Fruit fly (Drosophila melanogaster) whole organism, adult: ENCODE data around the gene Hpf1.

Source experiments
- CG11617 ChIP-seq: fragments of 200-800 bp; sonication (Bioruptor generic); optimal IDR thresholded peaks from 2 replicates; lab custom pipeline; 2017; ENCODE audit warnings: mild to moderate bottlenecking, missing biosample characterization, missing genetic modification reagents, missing genetic modification characterization
- CG12768 ChIP-seq: fragments of 200-800 bp; sonication (Bioruptor generic); optimal IDR thresholded peaks from 2 replicates; lab custom pipeline; 2017; ENCODE audit warnings: missing biosample characterization, missing genetic modification characterization, mild to moderate bottlenecking, moderate library complexity, missing genetic modification reagents
- CG14711 ChIP-seq: fragments of 200-800 bp; sonication (Bioruptor generic); optimal IDR thresholded peaks from 2 replicates; lab custom pipeline; 2018; ENCODE audit warnings: missing biosample characterization, mild to moderate bottlenecking, missing genetic modification characterization, moderate library complexity
- CG1620 ChIP-seq: fragments of 200-800 bp; sonication (Bioruptor generic); optimal IDR thresholded peaks from 2 replicates; lab custom pipeline; 2016; ENCODE audit warnings: missing biosample characterization, missing genetic modification characterization
- CG33017 ChIP-seq: fragments of 200-800 bp; sonication (Bioruptor generic); optimal IDR thresholded peaks from 2 replicates; lab custom pipeline; 2018; ENCODE audit warnings: missing biosample characterization, mild to moderate bottlenecking, missing genetic modification characterization, moderate library complexity
- CG5204 ChIP-seq: fragments of 200-800 bp; sonication (Bioruptor generic); optimal IDR thresholded peaks from 2 replicates; lab custom pipeline; 2016; ENCODE audit warnings: missing biosample characterization, missing genetic modification characterization
- CG7045 ChIP-seq: fragments of 200-800 bp; sonication (Bioruptor generic); optimal IDR thresholded peaks from 2 replicates; lab custom pipeline; 2017; ENCODE audit warnings: missing biosample characterization, mild to moderate bottlenecking, missing genetic modification characterization
- CG7101 ChIP-seq: fragments of 200-800 bp; sonication (Bioruptor generic); optimal IDR thresholded peaks from 2 replicates; lab custom pipeline; 2018; ENCODE audit warnings: missing biosample characterization, mild to moderate bottlenecking, missing genetic modification characterization, moderate library complexity
- Clk ChIP-seq: fragments of 200-800 bp; sonication (Bioruptor generic); optimal IDR thresholded peaks from 2 replicates; lab custom pipeline; 2017; ENCODE audit warnings: missing biosample characterization, missing genetic modification characterization
- Crg-1 ChIP-seq: fragments of 200-800 bp; sonication (Bioruptor generic); optimal IDR thresholded peaks from 2 replicates; lab custom pipeline; 2016; ENCODE audit warnings: missing biosample characterization, missing genetic modification characterization
- Hr96 ChIP-seq: fragments of 200-800 bp; sonication (Bioruptor generic); optimal IDR thresholded peaks from 2 replicates; lab custom pipeline; 2016; ENCODE audit warnings: missing biosample characterization, missing genetic modification characterization
- Mnt ChIP-seq: fragments of 200-800 bp; sonication (Bioruptor generic); optimal IDR thresholded peaks from 2 replicates; lab custom pipeline; 2016; ENCODE audit warnings: missing biosample characterization, mild to moderate bottlenecking, missing genetic modification characterization
- bab1 ChIP-seq: fragments of 200-800 bp; sonication (Bioruptor generic); optimal IDR thresholded peaks from 3 replicates; lab custom pipeline; 2019; ENCODE audit warnings: missing biosample characterization, mild to moderate bottlenecking, missing genetic modification characterization, moderate library complexity
- cic ChIP-seq: fragments of 200-800 bp; sonication (Bioruptor generic); optimal IDR thresholded peaks from 2 replicates; lab custom pipeline; 2017; ENCODE audit warnings: missing biosample characterization, mild to moderate bottlenecking, missing genetic modification characterization, moderate library complexity
- cnc ChIP-seq, 2 experiments: fragments of >200 bp; optimal IDR thresholded peaks; 2 replicates each; lab custom pipeline; 2017
- kay ChIP-seq: fragments of 200-800 bp; sonication (Bioruptor generic); peaks from one replicate; lab custom pipeline; 2016; ENCODE audit warnings: missing biosample characterization, missing genetic modification characterization, borderline replicate concordance
- ovo ChIP-seq: fragments of 200-800 bp; sonication (Bioruptor generic); optimal IDR thresholded peaks from 2 replicates; lab custom pipeline; 2016; ENCODE audit warnings: missing biosample characterization, missing genetic modification characterization
- pad ChIP-seq: fragments of 200-800 bp; sonication (Bioruptor generic); optimal IDR thresholded peaks from 3 replicates; lab custom pipeline; 2017; ENCODE audit warnings: missing biosample characterization, missing genetic modification characterization, mild to moderate bottlenecking, moderate library complexity, missing genetic modification reagents
- tj ChIP-seq: fragments of 200-800 bp; sonication (Bioruptor generic); optimal IDR thresholded peaks from 3 replicates; lab custom pipeline; 2017; ENCODE audit warnings: missing biosample characterization, mild to moderate bottlenecking, missing genetic modification characterization, moderate library complexity
- toe ChIP-seq: fragments of 200-800 bp; sonication (Bioruptor generic); optimal IDR thresholded peaks from 2 replicates; lab custom pipeline; 2016; ENCODE audit warnings: missing biosample characterization, missing genetic modification characterization

The Hpf1 gene

DNA sequence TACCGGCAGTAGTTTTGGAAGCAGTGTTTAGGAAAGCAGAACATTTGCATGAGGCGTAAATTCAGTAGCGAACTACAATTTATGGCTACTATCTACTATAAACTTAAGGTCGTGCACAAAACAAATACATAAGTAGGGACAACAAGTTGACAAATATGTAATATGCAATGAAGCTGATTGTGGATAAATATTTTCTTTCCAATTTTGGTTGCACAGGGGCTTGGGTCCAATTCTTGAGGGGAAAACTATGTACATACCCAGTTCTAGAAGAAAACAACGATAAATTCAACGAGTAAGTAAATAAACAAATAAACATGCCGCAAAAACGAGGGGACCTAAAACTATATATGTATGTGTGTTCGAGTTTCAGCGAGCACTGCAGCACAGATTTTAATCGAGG is 30.7 kb upstream of the Hpf1 start:
- TF ChIP-seq CG12768 (GFP tag; lab: Kevin White, UChicago) (peak; percentile 22), kay (GFP tag; lab: Kevin White, UChicago) (no peak), CG7101 (peak; percentile 64), Hr96 (GFP tag; lab: Kevin White, UChicago) (no peak)

DNA sequence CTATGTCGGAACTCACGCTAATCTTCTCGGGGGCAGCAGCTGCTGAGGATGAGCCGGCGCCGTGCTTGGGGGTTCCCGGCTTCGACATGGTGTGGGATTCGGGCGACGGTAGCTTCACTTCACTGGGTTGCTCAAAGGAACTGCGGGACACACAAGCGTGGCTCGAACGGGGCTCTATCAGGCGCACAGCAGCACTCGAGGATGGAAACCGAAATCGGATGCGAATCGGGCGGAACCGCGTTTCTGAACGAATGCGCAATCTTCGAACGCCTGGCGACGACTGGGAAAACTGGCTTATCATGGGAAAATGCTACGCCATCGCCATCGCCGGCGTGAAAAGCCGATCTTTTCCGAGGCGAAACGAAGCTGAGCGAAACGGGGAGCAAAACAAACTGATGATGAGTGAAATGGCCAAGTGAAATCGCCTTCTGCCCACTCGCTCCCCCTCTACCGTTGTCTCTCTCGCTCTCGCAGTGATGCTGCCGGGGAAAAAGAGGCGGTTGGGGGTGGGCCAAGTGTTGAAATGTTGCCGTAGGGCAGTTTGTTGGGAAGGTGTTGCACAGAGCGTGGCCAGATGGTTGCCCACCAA is 20.0 kb upstream of the Hpf1 start:
- TF ChIP-seq CG1620 (GFP tag; lab: Kevin White, UChicago) (no peak), cnc (optimal IDR thresholded peaks at IDR 0.05; lab: Kevin White, UChicago) (no peak), Crg-1 (GFP tag; lab: Kevin White, UChicago) (no peak), CG5204 (GFP tag; lab: Kevin White, UChicago) (no peak), CG12768 (GFP tag; lab: Kevin White, UChicago) (no peak), CG33017 (tag; lab: Kevin White, UChicago) (no peak), CG7045 (GFP tag; lab: Kevin White, UChicago) (no peak), bab1 (no peak), CG11617 (GFP tag; lab: Kevin White, UChicago) (no peak), toe (no peak), cic (no peak), Clk (GFP tag; lab: Kevin White, UChicago) (no peak), Mnt (no peak), kay (GFP tag; lab: Kevin White, UChicago) (no peak), ovo (GFP tag; lab: Kevin White, UChicago) (no peak), CG14711 (no peak), pad (GFP tag; lab: Kevin White, UChicago) (no peak)

DNA sequence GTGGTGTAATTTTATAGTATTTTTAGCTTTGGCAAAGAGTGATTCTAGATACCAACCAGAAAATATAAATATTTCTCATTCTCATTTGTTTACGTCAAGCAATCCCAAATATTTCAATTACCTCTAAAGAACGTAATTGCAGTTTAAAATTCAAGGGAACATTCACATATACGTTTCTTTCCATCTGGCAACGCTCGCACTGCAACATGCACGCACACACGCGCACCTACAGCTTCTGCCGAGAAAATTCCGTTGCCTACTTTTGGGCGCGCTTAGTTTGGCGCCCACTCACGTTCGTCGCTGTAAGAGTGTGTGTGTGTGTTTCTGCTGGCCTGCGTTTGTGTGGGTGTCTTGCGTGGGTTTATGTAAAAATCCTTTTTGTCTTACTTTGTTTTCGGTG is 19.2 kb upstream of the Hpf1 start:
- no peak for TF ChIP-seq CG7101
- TF ChIP-seq toe = no peak
- peak; percentile 25 for TF ChIP-seq CG12768 (GFP tag; lab: Kevin White, UChicago)
- no peak for TF ChIP-seq cnc (optimal IDR thresholded peaks at IDR 0.05; lab: Kevin White, UChicago)
- TF ChIP-seq Hr96 (GFP tag; lab: Kevin White, UChicago) = no peak
- no peak for TF ChIP-seq ovo (GFP tag; lab: Kevin White, UChicago)
- peak; percentile 28 for TF ChIP-seq CG5204 (GFP tag; lab: Kevin White, UChicago)
- no peak for TF ChIP-seq CG1620 (GFP tag; lab: Kevin White, UChicago)
- TF ChIP-seq kay (GFP tag; lab: Kevin White, UChicago) = no peak
- no peak for TF ChIP-seq Clk (GFP tag; lab: Kevin White, UChicago)
- TF ChIP-seq Crg-1 (GFP tag; lab: Kevin White, UChicago) = no peak
- TF ChIP-seq bab1 = no peak
- TF ChIP-seq CG7045 (GFP tag; lab: Kevin White, UChicago) = no peak
- TF ChIP-seq pad (GFP tag; lab: Kevin White, UChicago) = no peak
- TF ChIP-seq CG11617 (GFP tag; lab: Kevin White, UChicago) = no peak
- no peak for TF ChIP-seq CG33017 (tag; lab: Kevin White, UChicago)
- no peak for TF ChIP-seq CG14711
- no peak for TF ChIP-seq Mnt

DNA sequence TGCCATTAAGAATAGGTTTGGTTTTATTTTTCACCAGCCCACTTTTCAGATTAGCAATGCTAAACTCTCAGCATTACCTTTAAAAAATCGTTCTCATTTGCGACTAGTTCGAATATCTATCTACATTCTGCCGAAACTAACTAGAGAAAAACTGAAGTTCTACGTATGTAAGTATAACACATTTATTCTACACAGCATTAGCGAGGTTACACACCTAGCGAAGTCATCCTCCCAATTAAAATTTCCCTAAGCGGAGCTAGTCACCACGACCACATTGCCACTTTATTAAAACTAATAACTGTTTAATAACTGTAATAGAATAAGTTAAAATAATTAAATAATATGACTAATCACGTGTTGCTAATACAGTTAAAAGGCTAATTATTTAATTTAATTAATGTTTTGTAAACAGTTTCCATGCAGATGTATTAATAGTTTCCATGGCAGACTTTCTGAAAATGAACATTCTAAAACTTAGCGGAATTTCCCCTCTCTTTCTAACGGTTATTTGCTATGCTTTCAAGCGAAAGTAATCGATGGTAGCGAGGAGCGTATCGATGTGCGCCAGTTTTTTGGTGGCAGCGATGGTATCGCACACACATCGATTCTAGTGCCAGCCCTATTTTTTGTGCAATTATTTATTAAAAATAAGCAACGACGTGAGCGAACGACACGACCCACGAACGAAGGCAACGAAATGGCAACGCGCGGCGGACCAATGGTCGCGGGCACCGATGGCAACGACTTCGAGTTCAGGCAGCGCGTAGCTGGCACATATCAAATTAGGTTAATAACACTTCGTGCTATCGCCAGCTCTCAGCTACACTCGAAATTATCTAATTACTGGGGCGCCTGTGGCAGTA is 12.7 kb upstream of the Hpf1 start, which contains the start of gene jagn:
Gene jagn (plus strand): TSS at position 585 of the 863 bp plus-strand sequence.
- peak; percentile 45 for TF ChIP-seq CG11617 (GFP tag; lab: Kevin White, UChicago)
- TF ChIP-seq CG12768 (GFP tag; lab: Kevin White, UChicago) = no peak
- no peak for TF ChIP-seq CG5204 (GFP tag; lab: Kevin White, UChicago)
- TF ChIP-seq pad (GFP tag; lab: Kevin White, UChicago) = peak; percentile 99
- TF ChIP-seq CG14711 = no peak
- TF ChIP-seq CG7101 = peak; percentile 44
- no peak for TF ChIP-seq kay (GFP tag; lab: Kevin White, UChicago)
- peak; percentile 59 for TF ChIP-seq bab1
- peak; percentile 54 for TF ChIP-seq Mnt
- TF ChIP-seq cic = no peak
- peak; percentile 49 for TF ChIP-seq CG7045 (GFP tag; lab: Kevin White, UChicago)
- peak; percentile 96 for TF ChIP-seq ovo (GFP tag; lab: Kevin White, UChicago)
- peak; percentile 29 for TF ChIP-seq Crg-1 (GFP tag; lab: Kevin White, UChicago)
- no peak for TF ChIP-seq CG33017 (tag; lab: Kevin White, UChicago)
- no peak for TF ChIP-seq Clk (GFP tag; lab: Kevin White, UChicago)
- peak; percentile 55 for TF ChIP-seq CG1620 (GFP tag; lab: Kevin White, UChicago)
- peak; percentile 72 for TF ChIP-seq Hr96 (GFP tag; lab: Kevin White, UChicago)
- peak; percentile 83 for TF ChIP-seq toe
- no peak for TF ChIP-seq cnc (optimal IDR thresholded peaks at IDR 0.05; lab: Kevin White, UChicago)
- peak; percentile 28 for TF ChIP-seq tj (GFP tag; lab: Kevin White, UChicago)

DNA sequence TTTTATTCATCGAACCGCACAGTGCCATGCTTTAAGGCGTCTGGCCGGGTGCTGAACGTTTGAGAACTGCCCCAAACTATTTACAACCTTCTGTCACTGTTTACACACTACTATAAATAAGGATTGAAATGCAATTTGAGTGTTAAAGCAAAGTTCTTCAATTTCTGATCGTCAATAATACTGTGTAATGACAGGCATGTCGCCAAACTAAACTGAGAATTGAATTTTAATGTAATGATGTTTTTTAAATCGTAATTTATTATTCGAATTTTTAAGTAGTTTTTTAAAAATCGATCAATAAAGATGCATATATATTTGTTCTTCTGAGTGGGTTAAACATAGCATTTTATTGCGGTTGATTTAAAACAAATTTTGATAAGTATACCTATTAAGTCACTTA is 10.7 kb upstream of the Hpf1 start, which contains the start of gene CG2082:
Gene CG2082 (minus strand): TSS at position 101 of the 400 bp plus-strand sequence.
- TF ChIP-seq CG7101 (no peak), cic (no peak), cnc (optimal IDR thresholded peaks at IDR 0.05; lab: Kevin White, UChicago) (no peak), bab1 (no peak), CG14711 (no peak), CG5204 (GFP tag; lab: Kevin White, UChicago) (no peak), Crg-1 (GFP tag; lab: Kevin White, UChicago) (no peak), CG7045 (GFP tag; lab: Kevin White, UChicago) (no peak), pad (GFP tag; lab: Kevin White, UChicago) (no peak), Clk (GFP tag; lab: Kevin White, UChicago) (no peak), CG33017 (tag; lab: Kevin White, UChicago) (no peak), CG11617 (GFP tag; lab: Kevin White, UChicago) (no peak), kay (GFP tag; lab: Kevin White, UChicago) (no peak), Mnt (no peak), toe (no peak), CG12768 (GFP tag; lab: Kevin White, UChicago) (no peak)
